Fruit fly (Drosophila melanogaster): ENCODE measurements around the gene laf.
A peak's percentile ranks its signal among the peaks of the same experiment; 100 is the strongest.

The laf gene

dm6 chr3R:4912130-4912549, 33.8 kb upstream of the laf start (continued):
- no peak for TF ChIP-seq CG4617 (GFP tag; optimal IDR thresholded peaks at IDR 0.05; ENCODE audit: borderline replicate concordance)
- peak; percentile 39; the same call in 1 of the 2 replicates for TF ChIP-seq toy (GFP tag; IDR thresholded peaks at IDR 0.05)
- TF ChIP-seq dimm (GFP tag; IDR thresholded peaks at IDR 0.05) = 0 out of 2 replicates have a peak, but pooled peaks have one; percentile 24
- peak; percentile 79 for TF ChIP-seq ERR (GFP tag; optimal IDR thresholded peaks at IDR 0.05)
- TF ChIP-seq lab (GFP tag; optimal IDR thresholded peaks at IDR 0.05) = peak; percentile 91
- TF ChIP-seq Nf-YB (GFP tag; optimal IDR thresholded peaks at IDR 0.05) = peak; percentile 4
- no peak for TF ChIP-seq Elba2 (GFP tag; optimal IDR thresholded peaks at IDR 0.05)
- peak; percentile 64 for TF ChIP-seq CG7786 (GFP tag; optimal IDR thresholded peaks at IDR 0.05)
- no peak for TF ChIP-seq kah (GFP tag; optimal IDR thresholded peaks at IDR 0.05)
- TF ChIP-seq Tbp (GFP tag; optimal IDR thresholded peaks at IDR 0.05) = no peak
- TF ChIP-seq E2f2 (GFP tag; IDR thresholded peaks at IDR 0.05) = peak; percentile 27; the same call in 1 of the 2 replicates
- 0 out of 2 replicates have a peak, but pooled peaks have one; percentile 29 for TF ChIP-seq CG17612 (GFP tag; IDR thresholded peaks at IDR 0.05)
- no peak for TF ChIP-seq CG2129 (GFP tag; IDR thresholded peaks at IDR 0.05; ENCODE audit: partially characterized antibody)
- peak; percentile 16 for TF ChIP-seq CG7987 (GFP tag; optimal IDR thresholded peaks at IDR 0.05)
- TF ChIP-seq CG5180 (GFP tag; optimal IDR thresholded peaks at IDR 0.05) = peak; percentile 11
- TF ChIP-seq corto (GFP tag; optimal IDR thresholded peaks at IDR 0.05) = no peak
- TF ChIP-seq CG7372 (GFP tag; IDR thresholded peaks at IDR 0.05) = peak; percentile 50; the same call in 1 of the 2 replicates
- peak; percentile 84 for TF ChIP-seq slbo (GFP tag; IDR thresholded peaks at IDR 0.05)
- TF ChIP-seq hb (GFP tag; IDR thresholded peaks at IDR 0.05; ENCODE audit: partially characterized antibody) = no peak
- no peak for TF ChIP-seq hkb (optimal IDR thresholded peaks at IDR 0.05)
- TF ChIP-seq hkb (GFP tag; IDR thresholded peaks at IDR 0.05) = peak; percentile 66
- peak; percentile 67 for TF ChIP-seq unpg (GFP tag; optimal IDR thresholded peaks at IDR 0.05)
- no peak for TF ChIP-seq nom (GFP tag; optimal IDR thresholded peaks at IDR 0.05)
- peak; percentile 66 for TF ChIP-seq CG13894 (tag; optimal IDR thresholded peaks at IDR 0.05)
- peak; percentile 42 for TF ChIP-seq Dad (GFP tag; optimal IDR thresholded peaks at IDR 0.05)
- TF ChIP-seq CG11723 (GFP tag; optimal IDR thresholded peaks at IDR 0.05) = peak; percentile 26
- TF ChIP-seq CG7271 (tag; optimal IDR thresholded peaks at IDR 0.05) = no peak
- TF ChIP-seq CG2202 (tag; optimal IDR thresholded peaks at IDR 0.05) = peak; percentile 35
- TF ChIP-seq mirr (GFP tag; optimal IDR thresholded peaks at IDR 0.05) = peak; percentile 96
- TF ChIP-seq CG34376 (GFP tag; optimal IDR thresholded peaks at IDR 0.05) = peak; percentile 89
- TF ChIP-seq NfI (GFP tag; optimal IDR thresholded peaks at IDR 0.05) = peak; percentile 61
- no peak for TF ChIP-seq D (optimal IDR thresholded peaks at IDR 0.05)
- peak; percentile 39 for TF ChIP-seq D (GFP tag; optimal IDR thresholded peaks at IDR 0.05)
- peak; percentile 44 for TF ChIP-seq az2 (GFP tag; optimal IDR thresholded peaks at IDR 0.05)
- peak; percentile 50 for TF ChIP-seq wdn (GFP tag; IDR thresholded peaks at IDR 0.05)
- TF ChIP-seq Ets65A (GFP tag) = no peak
- TF ChIP-seq CG18011 (GFP tag; optimal IDR thresholded peaks at IDR 0.05) = peak; percentile 35
- no peak for TF ChIP-seq Lhr (GFP tag; optimal IDR thresholded peaks at IDR 0.05)
- TF ChIP-seq CG4424 (GFP tag; optimal IDR thresholded peaks at IDR 0.05) = peak; percentile 46
- TF ChIP-seq Hey (tag; optimal IDR thresholded peaks at IDR 0.05) = peak; percentile 51
- no peak for TF ChIP-seq pita (GFP tag; optimal IDR thresholded peaks at IDR 0.05)
- no peak for TF ChIP-seq usp (GFP tag; optimal IDR thresholded peaks at IDR 0.05)
- no peak for TF ChIP-seq br (optimal IDR thresholded peaks at IDR 0.05)
- peak; percentile 2 for TF ChIP-seq luna (GFP tag; optimal IDR thresholded peaks at IDR 0.05)
- no peak for TF ChIP-seq stwl (tag; optimal IDR thresholded peaks at IDR 0.05)
- peak; percentile 62 for TF ChIP-seq Xbp1 (GFP tag; optimal IDR thresholded peaks at IDR 0.05)
- TF ChIP-seq sna (GFP tag; IDR thresholded peaks at IDR 0.05; ENCODE audit: partially characterized antibody) = no peak
- TF ChIP-seq CG17912 (GFP tag; optimal IDR thresholded peaks at IDR 0.05) = no peak
- no peak for TF ChIP-seq sr (GFP tag; IDR thresholded peaks at IDR 0.05)
- TF ChIP-seq CG13424 (tag; optimal IDR thresholded peaks at IDR 0.05) = peak; percentile 65
- TF ChIP-seq ci (GFP tag; IDR thresholded peaks at IDR 0.05) = peak; percentile 80

Data from whole organism, embryonic.